Worm (Caenorhabditis elegans) whole organism, L4 larva: Measurements from ENCODE around the gene R01H2.4.

Source experiments
- T20F7.1 ChIP-seq: fragments of 200-800 bp; sonication (Bioruptor generic); optimal IDR thresholded peaks from 2 replicates; lab custom pipeline; 2018; ENCODE audit warnings: mild to moderate bottlenecking, missing genetic modification characterization, missing compliant biosample characterization
- nhr-77 ChIP-seq: fragments of 150-350 bp; optimal IDR thresholded peaks from 2 replicates; lab custom pipeline; 2014; ENCODE audit warnings: missing biosample characterization, missing genetic modification characterization
- spr-1 ChIP-seq: sonication (generic microtip); optimal IDR thresholded peaks from 2 replicates; lab custom pipeline; 2016; ENCODE audit warnings: mild to moderate bottlenecking, missing genetic modification characterization, missing compliant biosample characterization
- zag-1 ChIP-seq: fragments of 150-350 bp; optimal IDR thresholded peaks from 2 replicates; lab custom pipeline; 2014; ENCODE audit warnings: missing biosample characterization, missing genetic modification characterization

ce11 chrIII:7106854-7107253 is 42.8 kb upstream of the R01H2.4 start:
- TF ChIP-seq spr-1 (tag; lab: Kevin White, UChicago) (no peak), nhr-77 (tag; lab: Kevin White, UChicago) (no peak), zag-1 (tag; lab: Kevin White, UChicago) (no peak), T20F7.1 (GFP tag; lab: Kevin White, UChicago) (no peak)
